Fruit fly (Drosophila melanogaster) whole organism, embryonic: Measurements from ENCODE around the gene CG10863.
A peak's percentile ranks its signal among the peaks of the same experiment; 100 is the strongest.

ENCODE experiments used
- Asciz ChIP-seq: fragments of 200-800 bp; sonication (Bioruptor generic); optimal IDR thresholded peaks from 2 replicates; lab custom pipeline; 2017; ENCODE audit warnings: missing biosample characterization, mild to moderate bottlenecking, missing genetic modification characterization, missing genetic modification reagents
- Atf3 ChIP-seq: fragments of 200-800 bp; sonication (Bioruptor generic); optimal IDR thresholded peaks from 3 replicates; lab custom pipeline; 2016; ENCODE audit warnings: missing biosample characterization, missing genetic modification characterization
- BEAF-32 ChIP-seq: fragments of 200-800 bp; sonication (Bioruptor generic); optimal IDR thresholded peaks from 3 replicates; lab custom pipeline; 2017; ENCODE audit warnings: missing biosample characterization, missing genetic modification characterization, mild to moderate bottlenecking, moderate library complexity, missing genetic modification reagents
- Bteb2 ChIP-seq: fragments of 200-800 bp; sonication (Bioruptor generic); optimal IDR thresholded peaks from 2 replicates; lab custom pipeline; 2016; ENCODE audit warnings: missing biosample characterization, missing genetic modification characterization
- CG10274 ChIP-seq: fragments of 200-800 bp; sonication (Bioruptor generic); optimal IDR thresholded peaks from 3 replicates; lab custom pipeline; 2017; ENCODE audit warnings: missing biosample characterization, mild to moderate bottlenecking, missing genetic modification characterization
- CG11560 ChIP-seq: fragments of 200-800 bp; sonication (Bioruptor generic); IDR thresholded peaks from 3 replicates; pipeline ENCODE4 v1.3.6; 2022; ENCODE audit warnings: missing biosample characterization, missing genetic modification characterization
- CG13624 ChIP-seq: fragments of 200-800 bp; sonication (Bioruptor generic); optimal IDR thresholded peaks from 2 replicates; lab custom pipeline; 2016; ENCODE audit warnings: missing biosample characterization, missing genetic modification characterization
- CG14050 ChIP-seq: fragments of 200-800 bp; sonication (Bioruptor generic); IDR thresholded peaks from 3 replicates; pipeline ENCODE4 v1.3.6; 2022; ENCODE audit warnings: missing biosample characterization, missing genetic modification characterization
- CG15269 ChIP-seq: fragments of 200-800 bp; sonication (Bioruptor generic); optimal IDR thresholded peaks from 2 replicates; lab custom pipeline; 2018; ENCODE audit warnings: missing biosample characterization, mild to moderate bottlenecking, missing genetic modification characterization, moderate library complexity
- CG15696 ChIP-seq: fragments of 200-800 bp; sonication (Bioruptor generic); optimal IDR thresholded peaks from 2 replicates; lab custom pipeline; 2019; ENCODE audit warnings: missing biosample characterization, mild to moderate bottlenecking, missing genetic modification characterization, moderate library complexity
- CG16813 ChIP-seq: fragments of 200-800 bp; sonication (Bioruptor generic); IDR thresholded peaks from 3 replicates; pipeline ENCODE4 v1.3.6; 2022; ENCODE audit warnings: missing biosample characterization, missing genetic modification characterization; ENCODE audit not compliant: partially characterized antibody
- CG1832 ChIP-seq: fragments of 200-800 bp; sonication (Bioruptor generic); optimal IDR thresholded peaks from 2 replicates; lab custom pipeline; 2017; ENCODE audit warnings: missing biosample characterization, mild to moderate bottlenecking, missing genetic modification characterization, inconsistent platforms
- CG30403 ChIP-seq: fragments of 200-800 bp; sonication (Bioruptor generic); optimal IDR thresholded peaks from 3 replicates; lab custom pipeline; 2016; ENCODE audit warnings: missing biosample characterization, missing genetic modification characterization
- CG3163 ChIP-seq: fragments of 200-800 bp; sonication (Bioruptor generic); optimal IDR thresholded peaks from 3 replicates; lab custom pipeline; 2016; ENCODE audit warnings: missing biosample characterization, missing genetic modification characterization
- CG3995 ChIP-seq: fragments of 200-800 bp; sonication (Bioruptor generic); optimal IDR thresholded peaks from 3 replicates; lab custom pipeline; 2016; ENCODE audit warnings: missing biosample characterization, missing genetic modification characterization
- CG4360 ChIP-seq: fragments of 200-800 bp; sonication (Bioruptor generic); IDR thresholded peaks from 2 replicates; pipeline ENCODE4 v1.3.6; 2022; ENCODE audit warnings: missing biosample characterization, missing genetic modification characterization
- CG6654 ChIP-seq: fragments of 200-800 bp; sonication (Bioruptor generic); optimal IDR thresholded peaks from 2 replicates; lab custom pipeline; 2017; ENCODE audit warnings: missing biosample characterization, mild to moderate bottlenecking, missing genetic modification characterization
- CG6813 ChIP-seq: fragments of 200-800 bp; sonication (Bioruptor generic); optimal IDR thresholded peaks from 2 replicates; lab custom pipeline; 2017; ENCODE audit warnings: missing biosample characterization, missing genetic modification characterization, mild to moderate bottlenecking, moderate library complexity, missing genetic modification reagents
- CG7271 ChIP-seq: fragments of 200-800 bp; sonication (Bioruptor generic); optimal IDR thresholded peaks from 2 replicates; lab custom pipeline; 2018; ENCODE audit warnings: missing biosample characterization, mild to moderate bottlenecking, missing genetic modification characterization, moderate library complexity
- CG7556 ChIP-seq: fragments of 200-800 bp; sonication (Bioruptor generic); optimal IDR thresholded peaks from 2 replicates; lab custom pipeline; 2017; ENCODE audit warnings: missing biosample characterization, mild to moderate bottlenecking, missing genetic modification characterization
- CG9215 ChIP-seq: fragments of 200-800 bp; sonication (Bioruptor generic); IDR thresholded peaks from 2 replicates; pipeline ENCODE4 v1.3.6; 2022; ENCODE audit warnings: missing biosample characterization, missing genetic modification characterization
- CrebB ChIP-seq: fragments of 200-800 bp; sonication (Bioruptor generic); optimal IDR thresholded peaks from 3 replicates; lab custom pipeline; 2018; ENCODE audit warnings: missing biosample characterization, mild to moderate bottlenecking, missing genetic modification characterization
- Ets65A ChIP-seq: fragments of 200-800 bp; sonication (Bioruptor generic); peaks from one replicate; lab custom pipeline; 2016; ENCODE audit warnings: missing biosample characterization, missing genetic modification characterization
- Ets97D ChIP-seq: fragments of 200-800 bp; sonication (Bioruptor generic); optimal IDR thresholded peaks from 3 replicates; lab custom pipeline; 2016; ENCODE audit warnings: missing biosample characterization, missing genetic modification characterization
- HHEX ChIP-seq: fragments of 200-800 bp; sonication (Bioruptor generic); optimal IDR thresholded peaks from 3 replicates; lab custom pipeline; 2017; ENCODE audit warnings: missing biosample characterization, mild to moderate bottlenecking, missing genetic modification characterization, missing genetic modification reagents
- Meics ChIP-seq: fragments of 200-800 bp; sonication (Bioruptor generic); optimal IDR thresholded peaks from 2 replicates; lab custom pipeline; 2017; ENCODE audit warnings: missing biosample characterization, mild to moderate bottlenecking, missing genetic modification characterization
- Mes4 ChIP-seq: fragments of 200-800 bp; sonication (Bioruptor generic); optimal IDR thresholded peaks from 2 replicates; lab custom pipeline; 2016; ENCODE audit warnings: missing biosample characterization, missing genetic modification characterization
- Nf-YB ChIP-seq: fragments of 200-800 bp; sonication (Bioruptor generic); optimal IDR thresholded peaks from 3 replicates; lab custom pipeline; 2019; ENCODE audit warnings: missing biosample characterization, mild to moderate bottlenecking, missing genetic modification characterization, moderate library complexity
- NfI ChIP-seq: fragments of 200-800 bp; sonication (Bioruptor generic); optimal IDR thresholded peaks from 3 replicates; lab custom pipeline; 2018; ENCODE audit warnings: missing biosample characterization, mild to moderate bottlenecking, missing genetic modification characterization, moderate library complexity
- Scr ChIP-seq: fragments of 200-800 bp; sonication (Bioruptor generic); IDR thresholded peaks from 2 replicates; pipeline ENCODE4 v1.3.6; 2022; ENCODE audit warnings: missing biosample characterization, missing genetic modification characterization; ENCODE audit not compliant: partially characterized antibody
- Sry-δ ChIP-seq: fragments of 200-800 bp; sonication (Bioruptor generic); optimal IDR thresholded peaks from 2 replicates; lab custom pipeline; 2016; ENCODE audit warnings: missing biosample characterization, missing genetic modification characterization
- Trl ChIP-seq, 3 experiments: fragments of >200 bp in 2 of 3; fragments of 200-800 bp in 1 of 3; sonication (Bioruptor generic) in 1 of 3; optimal IDR thresholded peaks; 2 replicates in 1 of 3; 3 replicates in 2 of 3; lab custom pipeline; 2016 to 2017; ENCODE audit warnings: missing biosample characterization in 1 of 3, missing genetic modification characterization in 1 of 3
- ab ChIP-seq: fragments of 200-800 bp; sonication (Bioruptor generic); optimal IDR thresholded peaks from 2 replicates; lab custom pipeline; 2016; ENCODE audit warnings: missing biosample characterization, missing genetic modification characterization
- ato ChIP-seq: fragments of 200-800 bp; sonication (Bioruptor generic); IDR thresholded peaks from 2 replicates; pipeline ENCODE4 v1.3.6; 2022; ENCODE audit warnings: missing biosample characterization, missing genetic modification characterization; ENCODE audit not compliant: partially characterized antibody
- bcd ChIP-seq: fragments of 200-800 bp; sonication (Bioruptor generic); optimal IDR thresholded peaks from 2 replicates; lab custom pipeline; 2017; ENCODE audit warnings: missing biosample characterization, mild to moderate bottlenecking, missing genetic modification characterization
- bowl ChIP-seq: fragments of 200-800 bp; sonication (Bioruptor generic); IDR thresholded peaks from 2 replicates; pipeline ENCODE4 v1.3.6; 2022; ENCODE audit warnings: missing biosample characterization, missing genetic modification characterization
- corto ChIP-seq: fragments of 200-800 bp; sonication (Bioruptor generic); optimal IDR thresholded peaks from 2 replicates; lab custom pipeline; 2016; ENCODE audit warnings: missing biosample characterization, mild to moderate bottlenecking, missing genetic modification characterization, moderate library complexity
- fd3F ChIP-seq: fragments of 200-800 bp; sonication (Bioruptor generic); optimal IDR thresholded peaks from 2 replicates; lab custom pipeline; 2018; ENCODE audit warnings: missing biosample characterization, mild to moderate bottlenecking, missing genetic modification characterization, moderate library complexity
- gce ChIP-seq: fragments of 200-800 bp; sonication (Bioruptor generic); IDR thresholded peaks from 3 replicates; pipeline ENCODE4 v1.3.6; 2022; ENCODE audit warnings: missing biosample characterization, missing genetic modification characterization
- gsb-n ChIP-seq: fragments of 200-800 bp; sonication (Bioruptor generic); optimal IDR thresholded peaks from 3 replicates; lab custom pipeline; 2018; ENCODE audit warnings: missing biosample characterization, mild to moderate bottlenecking, missing genetic modification characterization
- hbn ChIP-seq: fragments of 200-800 bp; sonication (Bioruptor generic); IDR thresholded peaks from 2 replicates; pipeline ENCODE4 v1.3.6; 2022; ENCODE audit warnings: missing biosample characterization, missing genetic modification characterization; ENCODE audit not compliant: partially characterized antibody
- her ChIP-seq: fragments of 200-800 bp; sonication (Bioruptor generic); optimal IDR thresholded peaks from 2 replicates; lab custom pipeline; 2016; ENCODE audit warnings: missing biosample characterization, missing genetic modification characterization
- jing ChIP-seq: fragments of 200-800 bp; sonication (Bioruptor generic); optimal IDR thresholded peaks from 2 replicates; lab custom pipeline; 2018; ENCODE audit warnings: missing biosample characterization, mild to moderate bottlenecking, missing genetic modification characterization
- nmo ChIP-seq: fragments of 200-800 bp; sonication (Bioruptor generic); optimal IDR thresholded peaks from 2 replicates; lab custom pipeline; 2018; ENCODE audit warnings: missing biosample characterization, mild to moderate bottlenecking, missing genetic modification characterization, moderate library complexity
- nom ChIP-seq: fragments of 200-800 bp; sonication (Bioruptor generic); optimal IDR thresholded peaks from 2 replicates; lab custom pipeline; 2017; ENCODE audit warnings: missing biosample characterization, missing genetic modification characterization, mild to moderate bottlenecking, moderate library complexity, missing genetic modification reagents
- pzg ChIP-seq: fragments of 200-800 bp; sonication (Bioruptor generic); optimal IDR thresholded peaks from 3 replicates; lab custom pipeline; 2018; ENCODE audit warnings: missing biosample characterization, mild to moderate bottlenecking, missing genetic modification characterization, moderate library complexity
- run ChIP-seq: fragments of 200-800 bp; sonication (Bioruptor generic); optimal IDR thresholded peaks from 3 replicates; lab custom pipeline; 2018; ENCODE audit warnings: missing biosample characterization, mild to moderate bottlenecking, missing genetic modification characterization
- schlank ChIP-seq: fragments of 200-800 bp; sonication (Bioruptor generic); optimal IDR thresholded peaks from 2 replicates; lab custom pipeline; 2018; ENCODE audit warnings: missing biosample characterization, mild to moderate bottlenecking, missing genetic modification characterization
- slbo ChIP-seq: fragments of 200-800 bp; sonication (Bioruptor generic); IDR thresholded peaks from 2 replicates; pipeline ENCODE4 v1.3.6; 2022; ENCODE audit warnings: missing biosample characterization, missing genetic modification characterization
- trh ChIP-seq: fragments of 200-800 bp; sonication (Bioruptor generic); optimal IDR thresholded peaks from 2 replicates; lab custom pipeline; 2016; ENCODE audit warnings: missing biosample characterization, missing genetic modification characterization
- wor ChIP-seq: fragments of 200-800 bp; sonication (Bioruptor generic); IDR thresholded peaks from 2 replicates; pipeline ENCODE4 v1.3.6; 2022; ENCODE audit warnings: missing biosample characterization, missing genetic modification characterization

The CG10863 gene

dm6 chr3L:3937806-3938205 is 4.5 kb downstream of the CG10863 start, which contains the start of gene CG10866 (continued):
- TF ChIP-seq Trl (optimal IDR thresholded peaks at IDR 0.05; lab: Kevin White, UChicago) (no peak), Trl (GFP tag; optimal IDR thresholded peaks at IDR 0.05; lab: Kevin White, UChicago) (no peak), CG6813 (GFP tag; lab: Kevin White, UChicago) (no peak), Mes4 (GFP tag; lab: Kevin White, UChicago) (no peak), CG15696 (tag; lab: Kevin White, UChicago) (no peak), Bteb2 (no peak), CG13624 (GFP tag; lab: Kevin White, UChicago) (no peak), her (no peak), Sry-δ (peak; percentile 86), CG16813 (GFP tag; lab: Robert Waterston, UW) (peak; percentile 84), Nf-YB (GFP tag; lab: Kevin White, UChicago) (no peak), CG11560 (no peak), CG15269 (no peak), NfI (GFP tag; lab: Kevin White, UChicago) (no peak), CG14050 (no peak), nmo (GFP tag; lab: Kevin White, UChicago) (no peak), trh (GFP tag; lab: Kevin White, UChicago) (no peak), CG1832 (GFP tag; lab: Kevin White, UChicago) (no peak), fd3F (no peak), run (tag; lab: Kevin White, UChicago) (no peak), CG7271 (tag; lab: Kevin White, UChicago) (no peak), slbo (GFP tag; lab: Robert Waterston, UW) (no peak), ab (GFP tag; lab: Kevin White, UChicago) (no peak), gce (GFP tag; lab: Robert Waterston, UW) (no peak), hbn (GFP tag; lab: Robert Waterston, UW) (peak; percentile 79), CG3163 (GFP tag; lab: Kevin White, UChicago) (no peak), Ets65A (GFP tag; lab: Kevin White, UChicago) (no peak), CG4360 (GFP tag; lab: Robert Waterston, UW) (no peak), Ets97D (GFP tag; lab: Kevin White, UChicago) (peak; percentile 30), Asciz (GFP tag; lab: Kevin White, UChicago) (no peak), gsb-n (tag; lab: Kevin White, UChicago) (no peak), CG7556 (GFP tag; lab: Kevin White, UChicago) (no peak), CG30403 (GFP tag; lab: Kevin White, UChicago) (no peak), nom (GFP tag; lab: Kevin White, UChicago) (no peak), corto (GFP tag; lab: Kevin White, UChicago) (no peak), bowl (no peak), ato (GFP tag; lab: Robert Waterston, UW) (peak; percentile 56), CG3995 (GFP tag; lab: Kevin White, UChicago) (peak; percentile 95), Scr (GFP tag; lab: Robert Waterston, UW) (peak; percentile 85), CG6654 (GFP tag; lab: Kevin White, UChicago) (no peak), CrebB (tag; lab: Kevin White, UChicago) (no peak), CG10274 (GFP tag; lab: Kevin White, UChicago) (no peak), bcd (GFP tag; lab: Kevin White, UChicago) (no peak), Meics (no peak), HHEX (no peak), CG9215 (no peak), schlank (no peak), pzg (peak; percentile 73), wor (GFP tag; lab: Robert Waterston, UW) (no peak), BEAF-32 (peak; percentile 83), jing (GFP tag; lab: Kevin White, UChicago) (no peak), Atf3 (GFP tag; lab: Kevin White, UChicago) (no peak)
